Fruit fly (Drosophila melanogaster) whole organism, embryonic: Measurements from ENCODE around the gene CG34244.

Experiments used
- CG10321 ChIP-seq: fragments of 200-800 bp; sonication (Bioruptor generic); IDR thresholded peaks from 2 replicates; pipeline ENCODE4 v1.3.6; 2022; ENCODE audit warnings: missing biosample characterization, missing genetic modification characterization
- CG10565 ChIP-seq: fragments of 200-800 bp; sonication (Bioruptor generic); optimal IDR thresholded peaks from 3 replicates; lab custom pipeline; 2016; ENCODE audit warnings: missing biosample characterization, mild to moderate bottlenecking, missing genetic modification characterization
- CG10979 ChIP-seq: fragments of 200-800 bp; sonication (Bioruptor generic); optimal IDR thresholded peaks from 2 replicates; lab custom pipeline; 2018; ENCODE audit warnings: missing biosample characterization, mild to moderate bottlenecking, missing genetic modification characterization, moderate library complexity
- CG11247 ChIP-seq: fragments of 200-800 bp; sonication (Bioruptor generic); IDR thresholded peaks from 2 replicates; pipeline ENCODE4 v1.3.6; 2022; ENCODE audit warnings: missing biosample characterization, missing genetic modification characterization
- CG11456 ChIP-seq: fragments of 200-800 bp; sonication (Bioruptor generic); IDR thresholded peaks from 3 replicates; pipeline ENCODE4 v1.3.6; 2022; ENCODE audit warnings: missing biosample characterization, missing genetic modification characterization
- CG15011 ChIP-seq: fragments of 200-800 bp; sonication (Bioruptor generic); optimal IDR thresholded peaks from 3 replicates; lab custom pipeline; 2018; ENCODE audit warnings: missing biosample characterization, mild to moderate bottlenecking, missing genetic modification characterization
- CG15479 ChIP-seq: fragments of 200-800 bp; sonication (Bioruptor generic); optimal IDR thresholded peaks from 3 replicates; lab custom pipeline; 2019; ENCODE audit warnings: missing biosample characterization, mild to moderate bottlenecking, missing genetic modification characterization, moderate library complexity
- CG15514 ChIP-seq: fragments of 200-800 bp; sonication (Bioruptor generic); optimal IDR thresholded peaks from 3 replicates; lab custom pipeline; 2017; ENCODE audit warnings: missing biosample characterization, missing genetic modification characterization, mild to moderate bottlenecking, moderate library complexity, missing genetic modification reagents
- CG17385 ChIP-seq: fragments of 200-800 bp; sonication (Bioruptor generic); optimal IDR thresholded peaks from 3 replicates; lab custom pipeline; 2018; ENCODE audit warnings: missing biosample characterization, mild to moderate bottlenecking, missing genetic modification characterization
- CG18262 ChIP-seq: fragments of 200-800 bp; optimal IDR thresholded peaks from 3 replicates; lab custom pipeline; 2019; ENCODE audit warnings: missing biosample characterization, mild to moderate bottlenecking, missing genetic modification characterization, moderate library complexity
- CG1832 ChIP-seq: fragments of 200-800 bp; sonication (Bioruptor generic); optimal IDR thresholded peaks from 2 replicates; lab custom pipeline; 2017; ENCODE audit warnings: missing biosample characterization, mild to moderate bottlenecking, missing genetic modification characterization, inconsistent platforms
- CG30431 ChIP-seq: fragments of 200-800 bp; sonication (Bioruptor generic); optimal IDR thresholded peaks from 2 replicates; lab custom pipeline; 2017; ENCODE audit warnings: missing biosample characterization, missing genetic modification characterization
- CG42726 ChIP-seq: fragments of 200-800 bp; sonication (Bioruptor generic); IDR thresholded peaks from 2 replicates; pipeline ENCODE4 v1.3.6; 2022; ENCODE audit warnings: missing biosample characterization, missing genetic modification characterization; ENCODE audit not compliant: partially characterized antibody
- CG4707 ChIP-seq: fragments of 200-800 bp; sonication (Bioruptor generic); optimal IDR thresholded peaks from 2 replicates; lab custom pipeline; 2018; ENCODE audit warnings: missing biosample characterization, mild to moderate bottlenecking, missing genetic modification characterization, moderate library complexity
- CG6254 ChIP-seq: fragments of 200-800 bp; sonication (Bioruptor generic); optimal IDR thresholded peaks from 3 replicates; lab custom pipeline; 2017; ENCODE audit warnings: mild to moderate bottlenecking, missing biosample characterization, missing genetic modification reagents, missing genetic modification characterization
- CG6813 ChIP-seq: fragments of 200-800 bp; sonication (Bioruptor generic); optimal IDR thresholded peaks from 2 replicates; lab custom pipeline; 2017; ENCODE audit warnings: missing biosample characterization, missing genetic modification characterization, mild to moderate bottlenecking, moderate library complexity, missing genetic modification reagents
- CG8290 ChIP-seq, 3 experiments: fragments of 200-800 bp; sonication (Bioruptor generic); optimal IDR thresholded peaks; 2 replicates each; lab custom pipeline; 2016 to 2019; ENCODE audit warnings: missing biosample characterization in 3 of 3, missing genetic modification characterization in 3 of 3, mild to moderate bottlenecking in 2 of 3, moderate library complexity in 1 of 3
- CG9215 ChIP-seq: fragments of 200-800 bp; sonication (Bioruptor generic); IDR thresholded peaks from 2 replicates; pipeline ENCODE4 v1.3.6; 2022; ENCODE audit warnings: missing biosample characterization, missing genetic modification characterization
- D ChIP-seq, 2 experiments: fragments of 200-800 bp in 1 of 2; fragments of >200 bp in 1 of 2; sonication (Bioruptor generic) in 1 of 2; optimal IDR thresholded peaks; 2 replicates in 1 of 2; 3 replicates in 1 of 2; lab custom pipeline; 2017; ENCODE audit warnings: mild to moderate bottlenecking in 1 of 2, missing biosample characterization in 1 of 2, missing genetic modification characterization in 1 of 2, missing genetic modification reagents in 1 of 2
- Dad ChIP-seq: fragments of 200-800 bp; sonication (Bioruptor generic); optimal IDR thresholded peaks from 3 replicates; lab custom pipeline; 2016; ENCODE audit warnings: missing biosample characterization, missing genetic modification characterization
- Dbx ChIP-seq: fragments of 200-800 bp; sonication (Bioruptor generic); IDR thresholded peaks from 3 replicates; pipeline ENCODE4 v1.3.6; 2022; ENCODE audit warnings: missing biosample characterization, missing genetic modification characterization
- E2f2 ChIP-seq: fragments of 200-800 bp; sonication (Bioruptor generic); IDR thresholded peaks from 2 replicates; pipeline ENCODE4 v1.3.6; 2022; ENCODE audit warnings: missing biosample characterization, missing genetic modification characterization
- Gsc ChIP-seq: fragments of 200-800 bp; sonication (Bioruptor generic); IDR thresholded peaks from 2 replicates; pipeline ENCODE4 v1.3.6; 2022; ENCODE audit warnings: missing biosample characterization, missing genetic modification characterization
- Hr3 ChIP-seq: fragments of 200-800 bp; sonication (Bioruptor generic); optimal IDR thresholded peaks from 3 replicates; lab custom pipeline; 2016; ENCODE audit warnings: missing biosample characterization, missing genetic modification characterization
- Hr78 ChIP-seq, 2 experiments: fragments of 200-800 bp in 1 of 2; fragments of >200 bp in 1 of 2; sonication (Bioruptor generic) in 1 of 2; optimal IDR thresholded peaks; 2 replicates each; lab custom pipeline; 2017 to 2019; ENCODE audit warnings: missing biosample characterization in 2 of 2, missing genetic modification characterization in 2 of 2, mild to moderate bottlenecking in 1 of 2, moderate library complexity in 1 of 2
- Mrtf ChIP-seq: fragments of 200-800 bp; sonication (Bioruptor generic); IDR thresholded peaks from 3 replicates; pipeline ENCODE4 v1.3.6; 2022; ENCODE audit warnings: missing biosample characterization, missing genetic modification characterization
- Rx ChIP-seq: fragments of 200-800 bp; sonication (Bioruptor generic); IDR thresholded peaks from 2 replicates; pipeline ENCODE4 v1.3.6; 2022; ENCODE audit warnings: missing biosample characterization, missing genetic modification characterization
- Sry-β ChIP-seq: fragments of 200-800 bp; sonication (Bioruptor generic); optimal IDR thresholded peaks from 2 replicates; lab custom pipeline; 2018; ENCODE audit warnings: missing biosample characterization, mild to moderate bottlenecking, missing genetic modification characterization, moderate library complexity
- Usf ChIP-seq: fragments of 200-800 bp; sonication (Bioruptor generic); optimal IDR thresholded peaks from 2 replicates; lab custom pipeline; 2017; ENCODE audit warnings: missing genotype, missing biosample characterization, missing genetic modification characterization
- Xbp1 ChIP-seq: fragments of 200-800 bp; sonication (Bioruptor generic); optimal IDR thresholded peaks from 3 replicates; lab custom pipeline; 2016; ENCODE audit warnings: missing biosample characterization, mild to moderate bottlenecking, missing genetic modification characterization
- ase ChIP-seq: fragments of 200-800 bp; sonication (Bioruptor generic); IDR thresholded peaks from 3 replicates; pipeline ENCODE4 v1.3.6; 2022; ENCODE audit warnings: missing biosample characterization, missing genetic modification characterization
- en ChIP-seq: fragments of 200-800 bp; sonication (Bioruptor generic); optimal IDR thresholded peaks from 2 replicates; lab custom pipeline; 2016; ENCODE audit warnings: missing biosample characterization, missing genetic modification characterization
- fd102C ChIP-seq: fragments of 200-800 bp; sonication (Bioruptor generic); optimal IDR thresholded peaks from 2 replicates; lab custom pipeline; 2018; ENCODE audit warnings: missing biosample characterization, mild to moderate bottlenecking, missing genetic modification characterization, moderate library complexity
- fd96Cb ChIP-seq: fragments of 200-800 bp; sonication (Bioruptor generic); optimal IDR thresholded peaks from 2 replicates; lab custom pipeline; 2018; ENCODE audit warnings: missing biosample characterization, mild to moderate bottlenecking, missing genetic modification characterization, moderate library complexity
- ftz-f1 ChIP-seq: fragments of 200-800 bp; sonication (Bioruptor generic); optimal IDR thresholded peaks from 2 replicates; lab custom pipeline; 2016; ENCODE audit warnings: missing biosample characterization, missing genetic modification characterization
- klu ChIP-seq: fragments of 200-800 bp; sonication (Bioruptor generic); IDR thresholded peaks from 2 replicates; pipeline ENCODE4 v1.3.6; 2022; ENCODE audit warnings: missing biosample characterization, missing genetic modification characterization
- lilli ChIP-seq: fragments of 200-800 bp; sonication (Bioruptor generic); optimal IDR thresholded peaks from 3 replicates; lab custom pipeline; 2016; ENCODE audit warnings: missing biosample characterization, missing genetic modification characterization
- odd ChIP-seq: fragments of 200-800 bp; sonication (Bioruptor generic); optimal IDR thresholded peaks from 2 replicates; lab custom pipeline; 2017; ENCODE audit warnings: missing biosample characterization, mild to moderate bottlenecking, missing genetic modification characterization
- pan ChIP-seq, 4 experiments: fragments of >200 bp in 3 of 4; fragments of 200-800 bp in 1 of 4; sonication (Bioruptor generic) in 1 of 4; optimal IDR thresholded peaks in 3 of 4; IDR thresholded peaks in 1 of 4; 2 replicates each; pipeline versions ENCODE4 v1.3.6 to Lab custom; 2017 to 2022; ENCODE audit warnings: missing biosample characterization in 2 of 4, missing genetic modification characterization in 2 of 4, mixed read lengths in 1 of 4
- pho ChIP-seq: fragments of 200-800 bp; sonication (Bioruptor generic); optimal IDR thresholded peaks from 2 replicates; lab custom pipeline; 2016; ENCODE audit warnings: missing biosample characterization, missing genetic modification characterization
- pita ChIP-seq: fragments of 200-800 bp; sonication (Bioruptor generic); optimal IDR thresholded peaks from 2 replicates; lab custom pipeline; 2017; ENCODE audit warnings: missing biosample characterization, mild to moderate bottlenecking, missing genetic modification characterization
- pros ChIP-seq: fragments of 200-800 bp; sonication (Bioruptor generic); optimal IDR thresholded peaks from 3 replicates; lab custom pipeline; 2019; ENCODE audit warnings: missing biosample characterization, mild to moderate bottlenecking, missing genetic modification characterization, moderate library complexity
- tap ChIP-seq: fragments of 200-800 bp; optimal IDR thresholded peaks from 3 replicates; lab custom pipeline; 2019; ENCODE audit warnings: missing biosample characterization, mild to moderate bottlenecking, missing genetic modification characterization, moderate library complexity
- tgo ChIP-seq: fragments of 200-800 bp; sonication (Bioruptor generic); IDR thresholded peaks from 3 replicates; pipeline ENCODE4 v1.3.6; 2022; ENCODE audit warnings: missing biosample characterization, missing genetic modification characterization
- tin ChIP-seq: fragments of 200-800 bp; sonication (Bioruptor generic); optimal IDR thresholded peaks from 3 replicates; lab custom pipeline; 2016; ENCODE audit warnings: missing biosample characterization, missing genetic modification characterization
- tll ChIP-seq, 2 experiments: fragments of 200-800 bp in 1 of 2; fragments of >200 bp in 1 of 2; sonication (Bioruptor generic) in 1 of 2; optimal IDR thresholded peaks; 2 replicates each; lab custom pipeline; 2017 to 2019; ENCODE audit warnings: missing biosample characterization in 2 of 2, missing genetic modification characterization in 2 of 2, mild to moderate bottlenecking in 1 of 2, moderate library complexity in 1 of 2
- twi ChIP-seq: fragments of 200-800 bp; optimal IDR thresholded peaks from 2 replicates; lab custom pipeline; 2019; ENCODE audit warnings: missing biosample characterization, mild to moderate bottlenecking, missing genetic modification characterization, moderate library complexity
- usp ChIP-seq: fragments of >200 bp; optimal IDR thresholded peaks from 2 replicates; lab custom pipeline; 2017; ENCODE audit warnings: missing biosample characterization, missing genetic modification characterization

CG34244 gene

DNA sequence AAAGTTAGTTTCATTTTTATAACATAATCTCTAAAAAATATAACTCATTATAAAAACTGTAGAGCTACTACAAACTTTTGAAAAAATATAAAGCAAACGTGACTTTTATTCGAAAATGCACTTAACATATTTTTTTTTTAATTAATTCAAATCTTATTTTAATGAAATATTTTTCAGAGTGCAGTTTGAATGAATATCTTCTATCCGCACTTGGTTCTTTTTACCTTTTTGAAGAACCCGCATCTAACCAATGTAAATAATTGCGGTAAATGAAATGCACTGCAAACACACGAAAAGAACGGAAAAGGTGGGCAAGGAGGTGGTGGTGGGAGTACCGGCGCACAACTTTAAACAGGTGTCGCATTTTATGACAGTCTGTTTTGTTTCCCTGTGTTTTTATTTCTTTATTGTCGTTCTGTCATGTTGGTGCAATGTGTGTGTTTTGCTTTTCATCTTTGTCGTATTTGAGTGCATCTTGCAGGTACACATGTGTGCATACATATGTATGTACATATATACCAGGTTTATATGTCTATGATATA is 41.7 kb downstream of the CG34244 start (continued):
- TF ChIP-seq pho (GFP tag; lab: Kevin White, UChicago): no peak
- no peak for TF ChIP-seq CG10321 (GFP tag; lab: Robert Waterston, UW)
- no peak for TF ChIP-seq Gsc
- no peak for TF ChIP-seq CG30431 (GFP tag; lab: Kevin White, UChicago)
- TF ChIP-seq tll (GFP tag; optimal IDR thresholded peaks at IDR 0.05; lab: Kevin White, UChicago): peak in 1 of 2 experiments; percentile 40
- TF ChIP-seq ftz-f1: no peak
- no peak for TF ChIP-seq Hr3 (GFP tag; lab: Kevin White, UChicago)
- TF ChIP-seq tap: peak; percentile 40
- no peak for TF ChIP-seq CG9215 (GFP tag; lab: Robert Waterston, UW)
- no peak for TF ChIP-seq Mrtf (GFP tag; lab: Robert Waterston, UW)
- no peak for TF ChIP-seq Dbx (GFP tag; lab: Robert Waterston, UW)
- TF ChIP-seq CG4707 (GFP tag; lab: Kevin White, UChicago): peak; percentile 28
- no peak for TF ChIP-seq CG10565 (GFP tag; lab: Kevin White, UChicago)
- TF ChIP-seq Hr78 (GFP tag; optimal IDR thresholded peaks at IDR 0.05; lab: Kevin White, UChicago): no peak
- peak; percentile 3 for TF ChIP-seq CG6254 (GFP tag; lab: Kevin White, UChicago)
- peak; percentile 45 for TF ChIP-seq CG18262 (tag; lab: Kevin White, UChicago)
- peak; percentile 0 for TF ChIP-seq fd96Cb
- peak; percentile 95 for TF ChIP-seq twi
- no peak for TF ChIP-seq CG17385 (GFP tag; lab: Kevin White, UChicago)
- TF ChIP-seq CG42726 (GFP tag; lab: Robert Waterston, UW): 0 out of 2 replicates have a peak, but pooled peaks have one; percentile 22
- TF ChIP-seq lilli (GFP tag; lab: Kevin White, UChicago): no peak
- no peak for TF ChIP-seq CG11247 (GFP tag; lab: Robert Waterston, UW)
- TF ChIP-seq klu (GFP tag; lab: Robert Waterston, UW): no peak
- TF ChIP-seq fd102C: peak; percentile 40
- no peak for TF ChIP-seq Dad (GFP tag; lab: Kevin White, UChicago)
- TF ChIP-seq CG11456 (GFP tag; lab: Robert Waterston, UW): no peak
- TF ChIP-seq odd (GFP tag; lab: Kevin White, UChicago): peak; percentile 21
- TF ChIP-seq tin (GFP tag; lab: Kevin White, UChicago): no peak
- peak; percentile 7 for TF ChIP-seq pros (GFP tag; lab: Kevin White, UChicago)
- no peak for TF ChIP-seq D (optimal IDR thresholded peaks at IDR 0.05; lab: Kevin White, UChicago)
- peak; percentile 41 for TF ChIP-seq D (GFP tag; optimal IDR thresholded peaks at IDR 0.05; lab: Kevin White, UChicago)
- no peak for TF ChIP-seq CG8290 (GFP tag; optimal IDR thresholded peaks at IDR 0.05; lab: Kevin White, UChicago)
- no peak for TF ChIP-seq CG8290 (tag; optimal IDR thresholded peaks at IDR 0.05; lab: Kevin White, UChicago)
- TF ChIP-seq tgo (GFP tag; lab: Robert Waterston, UW): no peak
- no peak for TF ChIP-seq Rx
- TF ChIP-seq CG10979 (tag; lab: Kevin White, UChicago): peak; percentile 36
- peak; percentile 33 for TF ChIP-seq CG6813 (GFP tag; lab: Kevin White, UChicago)
- TF ChIP-seq E2f2: no peak
- no peak for TF ChIP-seq Sry-β (GFP tag; lab: Kevin White, UChicago)
- TF ChIP-seq CG15011 (GFP tag; lab: Kevin White, UChicago): no peak
- no peak for TF ChIP-seq Xbp1 (GFP tag; lab: Kevin White, UChicago)
- no peak for TF ChIP-seq pan (optimal IDR thresholded peaks at IDR 0.05; lab: Kevin White, UChicago)
- TF ChIP-seq pan (GFP tag; optimal IDR thresholded peaks at IDR 0.05 in 1 of 2, IDR thresholded peaks at IDR 0.05 in 1 of 2): no peak
- TF ChIP-seq CG15514 (GFP tag; lab: Kevin White, UChicago): no peak
- no peak for TF ChIP-seq CG1832 (GFP tag; lab: Kevin White, UChicago)
- peak; percentile 1 for TF ChIP-seq CG15479
- TF ChIP-seq pita (GFP tag; lab: Kevin White, UChicago): no peak
- no peak for TF ChIP-seq usp (GFP tag; lab: Kevin White, UChicago)
- TF ChIP-seq ase: no peak
- no peak for TF ChIP-seq Usf (GFP tag; lab: Kevin White, UChicago)
- no peak for TF ChIP-seq en (GFP tag; lab: Kevin White, UChicago)
